Worm (Caenorhabditis elegans) whole organism, mixed stage, embryonic: Measurements from ENCODE around the gene C29F9.6.

ENCODE experiments used
- bed-3 ChIP-seq: fragments of 200-800 bp; sonication (Bioruptor generic); optimal IDR thresholded peaks from 3 replicates; lab custom pipeline; 2018; ENCODE audit warnings: mild to moderate bottlenecking, missing genetic modification characterization, moderate library complexity, missing compliant biosample characterization
- elt-3 ChIP-seq: fragments of 150-350 bp; optimal IDR thresholded peaks from 2 replicates; lab custom pipeline; 2014; ENCODE audit warnings: missing biosample characterization, missing genetic modification characterization
- lsy-2 ChIP-seq: fragments of 150-350 bp; optimal IDR thresholded peaks from 2 replicates; lab custom pipeline; 2014; ENCODE audit warnings: missing biosample characterization, missing genetic modification characterization
- mab-5 ChIP-seq: fragments of 150-350 bp; optimal IDR thresholded peaks from 2 replicates; lab custom pipeline; 2014; ENCODE audit warnings: missing biosample characterization, missing genetic modification characterization
- nhr-28 ChIP-seq: fragments of 150-350 bp; optimal IDR thresholded peaks from 2 replicates; lab custom pipeline; 2014; ENCODE audit warnings: missing biosample characterization, missing genetic modification characterization
- nhr-76 ChIP-seq: sonication (generic microtip); optimal IDR thresholded peaks from 2 replicates; lab custom pipeline; 2017; ENCODE audit warnings: missing biosample characterization, missing genetic modification characterization
- pha-4 ChIP-seq: fragments of 150-350 bp; optimal IDR thresholded peaks from 2 replicates; lab custom pipeline; 2018; ENCODE audit warnings: missing biosample characterization, missing genetic modification reagents, missing genetic modification characterization
- sem-2 ChIP-seq: fragments of 200-800 bp; sonication (Bioruptor generic); optimal IDR thresholded peaks from 2 replicates; lab custom pipeline; 2018; ENCODE audit warnings: mild to moderate bottlenecking, missing genetic modification characterization, missing compliant biosample characterization
- snpc-4 ChIP-seq: fragments of 150-350 bp; optimal IDR thresholded peaks from 2 replicates; lab custom pipeline; 2014; ENCODE audit warnings: missing biosample characterization, missing genetic modification characterization
- sptf-1 ChIP-seq: sonication (generic microtip); optimal IDR thresholded peaks from 2 replicates; lab custom pipeline; 2017; ENCODE audit warnings: mild to moderate bottlenecking, missing genetic modification characterization, moderate library complexity, missing compliant biosample characterization
- zip-8 ChIP-seq: fragments of 150-350 bp; optimal IDR thresholded peaks from 2 replicates; lab custom pipeline; 2014; ENCODE audit warnings: missing biosample characterization, missing genetic modification characterization

ce11 chrIII:131627-132026 is 16.9 kb downstream of the C29F9.6 start:
- TF ChIP-seq snpc-4 (tag; lab: Kevin White, UChicago) (no peak), elt-3 (tag; lab: Kevin White, UChicago) (no peak), pha-4 (tag; lab: Kevin White, UChicago) (peak; percentile 52), nhr-76 (tag; lab: Kevin White, UChicago) (no peak), nhr-28 (no peak), zip-8 (tag; lab: Kevin White, UChicago) (no peak), bed-3 (GFP tag; lab: Kevin White, UChicago) (no peak), lsy-2 (tag; lab: Kevin White, UChicago) (peak; percentile 34), sem-2 (GFP tag; lab: Kevin White, UChicago) (no peak), sptf-1 (tag; lab: Kevin White, UChicago) (no peak), mab-5 (peak; percentile 39)
